Worm (Caenorhabditis elegans) whole organism, young adult: ENCODE data around the gene inpp-1.

ENCODE experiments used
- ama-1 ChIP-seq, 3 experiments: fragments of 150-350 bp in 1 of 3; sonication (generic microtip) in 2 of 3; optimal IDR thresholded peaks; 2 replicates each; lab custom pipeline; 2014 to 2018; ENCODE audit warnings: missing biosample characterization in 2 of 3, missing genetic modification characterization in 2 of 3, missing genetic modification reagents in 2 of 3
- dpl-1 ChIP-seq: fragments of 150-350 bp; optimal IDR thresholded peaks from 2 replicates; lab custom pipeline; 2014; ENCODE audit warnings: missing biosample characterization, missing genetic modification reagents, missing genetic modification characterization
- ets-4 ChIP-seq: fragments of 200-800 bp; sonication (Bioruptor generic); optimal IDR thresholded peaks from 2 replicates; lab custom pipeline; 2018; ENCODE audit warnings: mild to moderate bottlenecking, missing genetic modification characterization, missing compliant biosample characterization
- hmg-1.2 ChIP-seq: fragments of 200-800 bp; sonication (Bioruptor generic); IDR thresholded peaks from 2 replicates; pipeline ENCODE4 v1.3.6; 2022; ENCODE audit warnings: missing genetic modification reagents, missing genetic modification characterization, missing compliant biosample characterization
- hsf-1 ChIP-seq: fragments of 200-800 bp; sonication (Bioruptor generic); IDR thresholded peaks from 2 replicates; pipeline ENCODE4 v1.3.6; 2022; ENCODE audit warnings: missing genetic modification reagents, missing genetic modification characterization, missing compliant biosample characterization
- lir-1 ChIP-seq: fragments of 200-800 bp; sonication (Bioruptor generic); conservative IDR thresholded peaks from 2 replicates; pipeline ENCODE4 v1.3.6; 2022; ENCODE audit warnings: missing genetic modification reagents, missing genetic modification characterization, missing compliant biosample characterization
- mel-28 ChIP-seq: sonication (generic microtip); optimal IDR thresholded peaks from 2 replicates; lab custom pipeline; 2016; ENCODE audit warnings: borderline replicate concordance, mild to moderate bottlenecking, missing genetic modification characterization, missing compliant biosample characterization
- nhr-90 ChIP-seq: sonication (generic microtip); optimal IDR thresholded peaks from 2 replicates; lab custom pipeline; 2016; ENCODE audit warnings: missing genotype, mild to moderate bottlenecking, missing genetic modification characterization, missing compliant biosample characterization

ce11 chrIV:10757616-10758193, 16.0 kb downstream of the inpp-1 start, which contains the start of the genes T25B9.4 and T25B9.6:
- TF ChIP-seq ets-4 (GFP tag; lab: Kevin White, UChicago) (no peak), lir-1 (GFP tag; lab: Robert Waterston, UW) (no peak), dpl-1 (GFP tag; lab: Kevin White, UChicago) (no peak), hsf-1 (no peak), ama-1 (optimal IDR thresholded peaks at IDR 0.05; lab: Kevin White, UChicago) (no peak), ama-1 (GFP tag; optimal IDR thresholded peaks at IDR 0.05; lab: Kevin White, UChicago) (no peak), hmg-1.2 (GFP tag; lab: Robert Waterston, UW) (no peak), mel-28 (tag; lab: Kevin White, UChicago) (no peak), nhr-90 (tag; lab: Kevin White, UChicago) (no peak)
